Worm (Caenorhabditis elegans) whole organism, dauer: ENCODE results near the gene T24H7.8.

Experiments used
- unc-62 ChIP-seq: sonication (generic microtip); optimal IDR thresholded peaks from 2 replicates; lab custom pipeline; 2017; ENCODE audit warnings: missing biosample characterization, missing genetic modification reagents, missing genetic modification characterization

T24H7.8 gene

DNA sequence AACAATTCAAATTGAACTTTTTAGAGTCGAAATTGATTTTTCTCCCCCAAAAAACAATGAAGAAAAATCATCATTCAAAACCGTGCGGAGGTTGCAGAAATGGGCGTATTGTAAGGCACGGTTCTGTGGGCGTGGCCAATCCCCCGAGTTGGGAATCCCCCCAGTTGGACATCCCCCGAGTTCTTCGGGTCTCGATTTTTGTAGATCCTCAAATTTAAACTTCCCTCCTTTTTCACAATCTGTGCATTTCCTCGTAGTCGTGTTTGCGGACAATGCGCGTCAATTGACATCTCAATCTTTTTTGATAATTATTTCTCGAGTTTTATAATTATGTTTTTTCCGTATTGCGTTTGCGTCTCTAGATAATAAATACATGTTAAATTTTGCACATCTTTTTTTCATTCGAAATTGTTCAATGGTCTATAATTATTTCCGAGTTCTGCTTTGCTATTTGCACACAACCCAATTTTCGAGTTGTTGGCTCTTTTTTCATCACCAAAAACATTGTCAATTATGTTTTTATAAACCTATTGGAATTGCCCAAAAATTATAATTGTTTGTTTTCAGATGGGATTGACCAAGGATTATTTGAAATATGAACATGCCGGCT lies 28.1 kb downstream of the T24H7.8 start, which contains the start of gene F13H8.2:
TSS of gene F13H8.2 (plus strand) at position 560 of the 610 bp plus-strand sequence.
- TF ChIP-seq unc-62 (GFP tag; lab: Kevin White, UChicago), result no peak

DNA sequence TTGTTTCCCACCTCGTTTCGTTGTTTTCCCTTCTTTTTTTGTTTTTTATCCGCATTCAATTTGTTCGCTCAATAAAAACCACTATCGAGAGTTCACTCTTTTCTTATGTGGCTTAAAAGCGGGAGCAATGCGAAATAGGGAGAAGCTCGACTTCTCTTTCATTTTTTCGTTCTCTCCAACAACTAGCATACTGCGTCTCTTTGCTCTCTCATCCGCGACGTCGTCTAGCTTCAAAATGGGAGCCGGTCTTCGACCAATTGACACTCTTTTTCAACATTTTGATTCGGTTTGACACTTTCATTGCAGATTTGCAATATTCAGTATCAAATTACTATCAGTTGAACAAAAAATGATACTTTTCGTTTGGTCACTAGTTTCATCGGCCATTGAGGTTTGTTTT lies 32.1 kb downstream of the T24H7.8 start, which contains the start of gene bpl-1:
TSS of gene bpl-1 (plus strand) at position 301 of the 400 bp plus-strand sequence.
- no peak for TF ChIP-seq unc-62 (GFP tag; lab: Kevin White, UChicago)

DNA sequence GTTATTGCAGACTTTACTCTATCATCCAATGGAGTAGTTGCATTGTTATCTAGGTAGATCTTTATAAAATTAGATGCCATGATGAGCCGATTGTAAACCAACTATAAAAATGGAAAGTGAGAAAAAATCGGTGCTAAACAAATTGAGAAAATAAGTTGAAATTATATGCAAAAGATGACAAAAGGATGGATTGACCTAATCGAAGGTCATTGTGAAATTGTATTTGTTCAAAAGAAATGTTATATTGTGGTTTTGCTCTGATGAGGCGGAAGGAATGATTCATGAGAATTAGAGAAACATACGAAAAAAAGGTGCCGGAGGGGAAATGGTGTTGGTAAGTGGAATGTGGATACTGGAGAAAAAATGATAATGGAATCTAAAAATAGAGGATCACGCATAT lies 39.1 kb downstream of the T24H7.8 start, which contains the start of gene scly-1:
TSS of gene scly-1 (minus strand) at position 101 of the 400 bp plus-strand sequence.
- TF ChIP-seq unc-62 (GFP tag; lab: Kevin White, UChicago), result no peak

DNA sequence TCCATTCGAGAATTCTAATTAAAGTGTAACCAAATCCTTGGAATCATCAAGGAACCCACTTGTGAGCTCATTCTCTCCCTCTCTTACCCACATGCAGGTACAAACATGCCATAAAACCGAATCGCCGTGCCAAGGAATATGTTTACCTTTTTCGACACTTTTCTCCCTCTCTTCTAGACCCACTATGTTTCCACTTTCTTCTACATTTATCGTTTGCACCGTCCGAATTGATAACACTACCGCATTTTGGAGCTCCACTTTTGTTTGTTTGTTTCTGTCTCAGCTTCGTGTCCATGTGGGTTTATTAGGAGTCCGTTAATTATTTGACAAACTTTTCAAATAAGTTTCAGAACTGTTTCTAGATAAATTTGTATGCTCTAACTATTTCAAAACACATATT lies 40.0 kb downstream of the T24H7.8 start:
- TF ChIP-seq unc-62 (GFP tag; lab: Kevin White, UChicago), result no peak

DNA sequence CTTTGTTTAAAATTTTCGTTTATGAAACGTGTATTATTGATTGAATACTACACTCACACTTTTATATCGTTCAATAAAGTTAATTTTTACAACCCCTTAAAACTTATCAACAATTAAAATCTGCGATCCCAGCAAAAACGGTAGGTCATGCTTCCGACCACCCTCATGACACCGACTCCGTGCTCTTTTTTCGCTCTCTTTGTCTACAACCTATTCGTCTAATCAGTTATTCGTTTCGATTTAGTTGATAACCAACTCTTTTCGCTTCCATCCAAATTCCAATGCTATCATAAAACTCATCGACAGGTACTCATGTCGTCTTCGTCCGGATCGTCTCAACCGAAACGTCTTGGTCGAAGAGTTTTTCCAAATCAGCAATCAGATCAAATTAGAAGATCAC lies 41.2 kb downstream of the T24H7.8 start, which contains the start of gene F13H8.1:
TSS of gene F13H8.1 (plus strand) at position 311 of the 400 bp plus-strand sequence.
- no peak for TF ChIP-seq unc-62 (GFP tag; lab: Kevin White, UChicago)

DNA sequence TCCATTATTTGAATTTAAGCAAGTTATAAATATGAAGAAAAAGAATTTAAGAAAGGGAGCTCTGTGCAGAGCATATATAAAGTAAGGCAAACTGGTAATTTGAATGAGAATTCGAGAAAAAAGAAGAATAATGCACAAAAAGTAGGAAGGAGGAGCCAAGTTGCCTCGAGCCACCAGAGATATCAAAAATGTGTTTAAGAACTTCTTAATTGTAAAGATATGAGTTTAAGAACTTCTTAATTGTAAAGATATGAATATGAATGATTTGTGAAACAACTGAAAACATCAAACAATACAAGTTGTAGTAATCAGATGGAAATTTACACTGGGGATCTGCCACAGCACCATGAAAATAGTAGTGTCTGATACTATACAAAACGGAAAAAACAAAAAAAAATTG lies 45.0 kb downstream of the T24H7.8 start, which contains the start of gene F13H8.6:
TSS of gene F13H8.6 (minus strand) at position 101 of the 400 bp plus-strand sequence.
- TF ChIP-seq unc-62 (GFP tag; lab: Kevin White, UChicago), result no peak

DNA sequence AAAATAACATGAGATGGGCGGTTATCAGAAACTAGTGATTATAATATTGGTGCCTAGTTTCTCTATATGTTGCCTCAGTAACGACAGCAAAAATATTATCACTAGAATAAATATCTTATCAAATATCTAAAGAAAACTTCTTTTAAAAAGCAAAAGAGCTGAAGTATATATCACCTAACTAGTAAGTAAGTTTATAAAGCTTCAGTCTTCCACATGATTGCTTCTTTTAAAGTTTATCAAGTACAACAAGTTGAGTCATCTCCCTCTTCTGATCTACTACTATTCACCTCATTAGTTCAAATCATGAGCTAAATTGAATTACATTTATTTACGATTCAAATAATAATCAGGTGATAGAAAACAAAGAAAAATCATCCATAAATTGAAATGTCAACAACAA lies 46.2 kb downstream of the T24H7.8 start:
- no peak for TF ChIP-seq unc-62 (GFP tag; lab: Kevin White, UChicago)

DNA sequence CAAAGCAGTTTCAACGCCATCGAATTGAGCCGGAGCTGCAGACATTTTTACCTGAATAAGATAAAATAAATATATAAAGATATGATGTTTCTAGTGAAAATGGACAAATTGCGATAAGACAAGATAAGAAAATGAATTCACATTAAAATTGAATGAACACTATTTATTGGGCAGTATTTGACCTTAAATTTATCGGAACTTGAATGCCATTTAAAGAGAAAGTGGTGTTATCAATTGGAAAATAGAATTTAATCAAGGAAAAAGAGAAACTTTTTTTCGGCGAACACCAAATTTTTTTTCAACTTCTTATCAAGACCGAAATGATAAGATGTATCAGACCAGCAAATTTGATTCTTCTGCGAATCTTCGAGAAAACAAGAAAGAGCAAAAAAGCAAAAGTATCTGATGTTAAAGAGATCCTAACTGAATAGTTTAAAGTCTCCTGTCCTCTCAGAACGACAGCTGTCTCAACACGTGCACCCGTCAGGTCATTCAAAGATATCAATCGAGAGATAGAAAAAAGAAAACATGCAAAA lies 48.3 kb downstream of the T24H7.8 start, which contains the start of gene upb-1:
TSS of gene upb-1 (minus strand) at position 51 of the 536 bp plus-strand sequence.
- TF ChIP-seq unc-62 (GFP tag; lab: Kevin White, UChicago), result no peak
